Fruit fly (Drosophila melanogaster): Measurements from ENCODE around the gene CCT7.

The CCT7 gene

DNA sequence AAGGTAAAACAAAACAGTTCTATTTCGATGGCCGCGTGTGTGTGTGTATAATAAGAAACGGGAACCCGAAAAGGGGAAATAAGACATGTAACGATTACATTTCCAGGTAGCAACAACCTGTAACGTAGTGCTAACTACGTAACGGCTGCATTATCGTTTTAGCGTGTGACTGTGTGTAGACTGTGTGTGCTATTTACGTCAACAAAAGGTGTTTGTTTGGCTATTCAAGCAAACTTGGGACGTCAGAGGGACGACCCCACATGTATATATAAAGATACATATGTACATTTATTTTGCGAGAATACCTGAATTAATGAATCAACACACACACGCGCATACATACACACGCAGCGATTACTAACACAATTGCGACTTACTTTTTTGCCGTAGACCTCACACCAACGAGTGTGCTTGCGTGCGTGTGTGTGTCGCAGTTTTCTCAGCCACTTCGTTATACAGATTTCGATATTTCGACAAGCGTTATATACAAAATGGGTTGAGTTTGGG, 18.2 kb downstream of the CCT7 start:
- peak; percentile 22 for TF ChIP-seq noc (tag; optimal IDR thresholded peaks at IDR 0.05)

DNA sequence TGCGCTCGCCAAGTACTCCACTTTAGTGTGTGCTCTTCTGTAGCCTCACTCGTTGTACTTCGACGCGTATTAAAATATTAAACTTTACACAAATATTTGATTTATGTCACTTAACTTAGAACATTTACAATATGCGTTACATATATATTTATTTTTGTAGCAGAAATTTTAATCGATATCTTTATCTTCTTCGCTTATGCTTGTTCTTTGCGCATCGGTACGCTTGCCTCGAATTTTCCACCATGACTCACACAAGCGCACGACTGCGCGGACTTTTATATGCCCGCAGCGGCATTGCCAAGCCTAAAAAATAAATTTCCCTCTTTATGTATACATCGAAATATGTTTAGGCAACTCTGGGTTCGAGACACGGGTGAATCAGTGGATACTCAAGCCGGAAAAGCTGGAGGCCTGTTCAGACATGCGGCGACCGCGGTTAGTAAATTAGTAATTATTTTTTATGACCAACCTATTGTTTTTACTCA, 19.1 kb downstream of the CCT7 start, which contains the start of gene aqz:
TSS of gene aqz (minus strand) at position 255 of the 485 bp plus-strand sequence.
- peak; percentile 57 for TF ChIP-seq noc (tag; optimal IDR thresholded peaks at IDR 0.05)

DNA sequence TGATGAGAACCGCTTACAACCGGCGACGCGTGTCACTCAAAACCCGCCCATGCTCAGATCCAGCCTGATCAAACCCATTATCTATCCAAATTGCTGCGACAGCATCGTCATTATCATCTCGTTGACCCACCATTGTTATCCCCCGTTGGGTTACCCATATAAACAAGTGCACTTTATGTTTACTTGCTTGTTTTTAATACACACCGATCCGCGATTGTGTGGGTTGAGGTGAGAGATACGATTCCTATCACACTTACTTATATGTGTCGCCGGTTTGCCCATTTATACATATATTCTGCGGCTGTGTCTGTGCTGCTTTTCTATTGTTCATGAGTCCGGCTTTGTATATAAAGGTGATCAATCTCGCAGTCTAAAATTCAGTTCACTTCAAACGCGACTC, 20.3 kb downstream of the CCT7 start, which contains the start of gene CG8369:
TSS of gene CG8369 (plus strand) at position 386 of the 400 bp plus-strand sequence.
- peak; percentile 52 for TF ChIP-seq noc (tag; optimal IDR thresholded peaks at IDR 0.05)

DNA sequence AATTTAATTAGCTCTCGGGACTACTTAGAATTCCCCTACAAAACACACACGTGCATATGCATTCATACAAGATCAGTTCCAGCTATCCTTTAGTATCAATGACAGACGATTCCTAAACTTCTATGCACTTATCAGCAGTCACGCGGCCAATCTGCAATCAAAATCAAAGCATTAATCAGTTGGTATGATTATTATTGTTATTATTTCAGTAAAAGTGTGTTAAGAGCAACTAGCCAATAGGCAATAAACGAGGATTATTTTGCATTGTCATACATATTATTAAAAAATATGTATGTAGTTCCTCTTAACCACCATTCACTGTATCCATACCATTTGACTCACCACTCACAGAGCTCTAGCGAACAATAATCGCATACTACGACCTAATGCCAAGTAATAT, 21.6 kb downstream of the CCT7 start:
- no peak for TF ChIP-seq noc (tag; optimal IDR thresholded peaks at IDR 0.05)

DNA sequence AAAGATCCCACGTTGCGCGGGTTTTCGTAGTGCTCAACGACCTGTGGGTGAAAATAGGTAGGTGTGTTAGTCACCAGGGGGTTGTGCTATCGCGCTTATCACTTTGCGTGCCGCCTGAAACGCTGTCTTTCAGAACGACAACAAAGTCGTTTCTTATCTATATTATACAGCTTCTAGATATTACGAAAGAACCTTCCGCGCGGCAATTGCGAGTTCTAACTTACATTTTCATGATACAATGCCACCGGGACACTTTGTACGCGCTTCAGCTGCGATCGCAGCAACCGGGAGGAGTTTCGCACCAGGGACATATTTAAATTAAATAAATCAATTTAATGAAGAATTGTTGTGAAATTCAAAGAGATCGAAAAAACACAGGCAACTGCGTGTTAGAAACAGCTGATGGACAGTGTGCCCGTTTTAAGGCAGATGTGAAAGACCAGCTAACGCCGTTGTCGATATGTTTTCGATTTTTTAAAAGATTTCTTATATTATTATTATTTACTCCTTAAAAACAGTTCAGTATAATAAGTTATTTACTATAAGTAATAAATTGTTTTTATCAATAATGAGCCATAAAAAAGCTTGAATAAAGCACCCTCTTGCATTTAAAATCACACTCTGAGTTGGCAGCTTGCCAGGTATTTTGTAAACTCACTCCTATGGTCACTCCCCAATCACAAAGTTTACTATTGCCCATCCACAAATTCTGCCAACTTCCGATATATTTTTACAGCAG, 22.6 kb downstream of the CCT7 start, which contains the start of the genes IscU and CG8379:
TSS of gene IscU (minus strand) at position 417 of the 739 bp plus-strand sequence.
TSS of gene CG8379 (plus strand) at position 651 of the 739 bp plus-strand sequence.
- no peak for TF ChIP-seq noc (tag; optimal IDR thresholded peaks at IDR 0.05)

DNA sequence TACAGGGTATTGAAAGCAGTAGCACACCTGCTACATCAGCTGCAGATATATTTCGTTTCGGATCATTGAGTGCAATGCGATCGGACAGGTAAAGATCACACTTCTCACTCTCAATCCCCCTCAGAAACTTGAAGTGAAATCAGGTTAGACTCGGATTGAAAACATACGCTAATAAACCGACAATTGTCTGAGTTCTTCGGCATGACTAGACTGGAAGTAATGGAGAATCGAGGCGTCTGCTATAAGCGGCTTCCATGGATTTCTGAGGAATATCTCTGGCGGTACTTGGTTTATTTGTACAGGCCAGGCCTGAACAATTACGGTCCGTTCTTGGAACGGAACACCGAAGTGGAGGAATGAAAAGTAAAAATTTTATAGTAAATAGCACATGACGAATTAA, 39.7 kb downstream of the CCT7 start:
- TF ChIP-seq noc (tag; optimal IDR thresholded peaks at IDR 0.05): no peak

DNA sequence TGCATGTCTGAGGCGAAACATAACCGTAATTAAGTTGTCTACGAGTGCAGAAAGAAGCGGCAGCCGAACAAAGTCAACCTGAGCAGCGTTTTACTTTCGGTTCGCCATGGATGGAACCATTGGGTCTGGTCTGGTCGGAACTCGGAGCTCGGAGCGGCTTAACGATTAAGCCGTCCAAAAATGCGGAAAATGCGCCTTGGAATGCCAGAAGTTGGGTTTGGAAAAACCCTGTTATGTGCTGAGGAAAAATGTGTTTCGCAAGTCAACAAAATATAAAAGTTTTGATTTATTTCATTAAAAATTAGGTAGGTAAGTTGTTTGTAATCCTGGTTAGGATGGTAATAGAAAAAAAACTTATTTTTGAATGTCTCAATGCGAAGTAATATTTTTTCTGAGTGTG, 40.2 kb downstream of the CCT7 start:
- no peak for TF ChIP-seq noc (tag; optimal IDR thresholded peaks at IDR 0.05)

DNA sequence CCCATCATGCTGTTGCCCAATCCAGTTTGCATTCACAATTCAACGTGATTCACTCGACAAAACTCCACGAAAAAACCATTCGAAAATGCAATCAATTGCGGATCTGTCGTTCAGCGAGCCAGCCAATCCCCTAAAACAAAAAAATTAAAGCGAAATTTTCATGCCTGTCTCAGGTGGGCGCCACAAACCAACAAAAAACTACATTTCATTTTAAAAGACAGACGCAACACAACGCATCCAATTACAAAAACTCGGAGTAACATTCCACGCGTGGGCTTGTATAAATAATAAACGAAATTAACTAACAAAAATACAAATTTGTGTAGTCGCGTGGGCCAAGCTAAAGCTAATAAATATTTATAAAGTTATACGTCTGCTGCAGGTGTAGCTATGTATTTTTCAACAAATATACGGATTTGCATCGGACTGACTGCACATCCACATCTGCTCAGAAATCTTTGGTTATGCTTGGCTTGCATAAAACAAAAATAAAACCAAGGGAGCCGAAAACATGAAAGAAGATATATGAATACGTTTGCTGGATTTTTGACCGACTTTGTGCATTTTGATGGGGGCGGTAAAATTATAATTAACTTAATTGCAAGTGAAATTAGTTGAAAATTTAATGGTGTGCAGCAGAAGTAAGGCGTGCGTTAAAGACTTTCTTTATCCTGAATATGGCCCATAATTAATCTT, 42.7 kb downstream of the CCT7 start:
- no peak for TF ChIP-seq noc (tag; optimal IDR thresholded peaks at IDR 0.05)

DNA sequence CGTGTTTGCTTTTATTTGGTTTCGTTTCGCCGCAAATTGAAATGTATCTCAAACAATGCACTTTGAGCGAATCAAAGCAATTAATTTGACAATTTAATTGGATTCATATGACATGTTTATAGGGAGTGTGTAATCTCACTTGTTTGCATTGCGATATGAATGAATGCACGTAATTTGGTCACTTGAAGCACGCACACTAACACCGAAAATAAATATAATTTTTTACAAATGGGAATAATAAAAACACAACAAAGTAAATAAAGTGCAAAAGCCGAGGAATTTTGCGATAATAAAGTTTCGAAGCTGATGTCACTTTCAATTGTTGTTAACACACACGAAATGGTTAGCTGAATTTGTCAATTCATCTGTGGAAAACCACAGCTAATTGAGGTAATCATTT, 43.6 kb downstream of the CCT7 start:
- no peak for TF ChIP-seq noc (tag; optimal IDR thresholded peaks at IDR 0.05)

DNA sequence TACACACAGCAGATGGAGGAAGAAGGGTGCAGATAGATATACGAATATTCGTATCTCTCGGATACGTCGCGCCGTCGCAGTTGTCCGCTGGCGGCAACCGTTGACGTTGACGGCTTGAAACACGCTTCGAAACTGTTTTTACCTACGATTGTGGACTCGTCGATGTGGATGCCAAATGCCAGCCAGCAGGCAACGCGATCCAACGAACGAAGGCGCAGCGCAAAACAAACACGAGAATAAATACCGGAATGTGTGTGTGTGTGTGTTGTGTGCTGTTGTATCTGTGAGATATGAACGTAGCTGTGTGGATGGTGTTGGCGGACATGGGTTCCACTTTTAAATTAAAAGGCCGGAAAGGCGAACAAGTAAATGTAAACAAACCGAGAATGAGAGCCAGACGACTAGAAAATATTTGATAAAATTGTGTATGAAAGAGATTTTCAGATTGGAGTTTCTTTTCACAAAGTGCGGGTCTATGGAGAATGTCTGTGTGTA, 44.8 kb downstream of the CCT7 start:
- TF ChIP-seq noc (tag; optimal IDR thresholded peaks at IDR 0.05): peak; percentile 42

DNA sequence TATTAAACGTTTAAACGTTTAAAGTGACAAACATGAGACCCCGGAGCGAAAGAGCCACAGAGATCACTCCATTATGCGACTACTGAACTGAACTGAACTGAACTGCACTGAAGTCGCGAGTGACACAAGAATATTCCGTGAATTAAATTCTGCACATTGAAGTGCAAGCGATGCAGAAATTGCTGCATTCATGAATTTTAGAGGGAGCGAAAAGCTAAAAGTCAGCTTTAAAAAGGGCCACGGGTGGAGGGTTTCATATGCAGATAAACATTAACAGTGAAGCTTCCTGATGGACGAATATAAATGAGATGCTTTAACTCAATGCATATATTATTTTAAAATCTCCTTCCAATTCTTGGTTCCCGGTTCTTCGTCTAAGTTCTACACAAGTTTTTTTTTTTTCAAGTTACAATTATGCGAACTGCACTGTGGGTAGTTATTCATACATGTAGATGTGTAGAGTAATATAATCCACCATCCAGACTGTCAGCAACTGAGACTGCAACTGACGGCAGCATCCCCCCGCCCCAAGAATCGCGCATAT, 45.8 kb downstream of the CCT7 start:
- no peak for TF ChIP-seq noc (tag; optimal IDR thresholded peaks at IDR 0.05)

DNA sequence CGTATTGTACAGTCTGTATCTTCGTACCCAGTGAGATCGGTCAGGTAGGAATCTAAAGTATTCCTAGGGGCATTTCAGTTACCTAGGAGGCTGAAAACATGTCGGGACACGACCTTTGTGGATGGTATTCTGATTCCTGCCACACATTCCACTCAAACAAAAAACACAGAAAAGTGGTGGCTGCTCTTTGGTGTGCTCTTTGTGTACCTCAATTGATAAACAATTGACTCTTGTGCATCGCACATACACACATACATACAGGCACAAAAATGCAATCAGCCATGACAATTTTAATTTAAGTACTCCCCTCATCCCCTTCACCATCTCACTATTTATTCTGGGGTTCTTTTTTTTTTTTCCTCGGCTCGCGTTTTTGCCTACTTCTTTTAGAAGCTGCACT, 46.8 kb downstream of the CCT7 start:
- no peak for TF ChIP-seq noc (tag; optimal IDR thresholded peaks at IDR 0.05)

DNA sequence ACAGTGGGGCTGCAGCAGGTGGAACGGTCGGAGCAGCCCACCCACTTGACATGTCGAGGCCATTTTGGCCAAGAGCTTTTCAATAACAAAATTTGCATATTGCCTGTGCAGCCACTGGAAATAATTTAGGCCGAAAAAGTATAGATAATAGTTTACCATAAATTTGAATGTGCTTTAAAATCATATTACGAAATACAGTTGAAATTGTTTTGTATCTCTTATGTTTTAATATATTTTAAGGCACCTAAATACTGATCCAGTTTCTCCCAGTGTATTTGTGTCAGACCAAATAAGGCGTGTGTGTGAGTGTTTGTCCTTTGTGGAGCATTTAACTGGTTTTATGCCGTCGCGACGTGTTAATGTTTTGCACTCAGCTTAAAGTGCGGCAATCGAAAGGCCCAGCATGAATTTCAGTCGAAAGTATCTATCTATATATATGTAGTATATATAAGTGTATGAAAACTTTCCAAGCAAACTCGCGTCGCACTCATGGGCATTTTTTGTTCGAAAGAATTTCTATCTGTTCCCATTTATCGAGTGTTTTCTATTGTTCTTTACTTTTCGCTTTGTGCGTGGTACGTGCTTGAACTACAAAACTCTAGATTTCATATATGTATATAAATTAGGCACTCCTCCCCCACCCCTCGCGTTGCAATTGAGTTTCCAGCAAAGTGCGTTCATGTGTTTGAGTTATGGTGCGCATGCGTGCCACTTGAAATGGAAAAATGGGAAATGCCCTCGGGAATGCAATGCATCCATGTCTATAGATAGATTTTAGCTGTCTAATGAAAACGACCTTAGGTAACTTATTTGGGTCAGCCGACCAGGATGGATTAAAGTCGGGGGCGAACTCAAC, 48.2 kb downstream of the CCT7 start:
- TF ChIP-seq noc (tag; optimal IDR thresholded peaks at IDR 0.05): no peak

DNA sequence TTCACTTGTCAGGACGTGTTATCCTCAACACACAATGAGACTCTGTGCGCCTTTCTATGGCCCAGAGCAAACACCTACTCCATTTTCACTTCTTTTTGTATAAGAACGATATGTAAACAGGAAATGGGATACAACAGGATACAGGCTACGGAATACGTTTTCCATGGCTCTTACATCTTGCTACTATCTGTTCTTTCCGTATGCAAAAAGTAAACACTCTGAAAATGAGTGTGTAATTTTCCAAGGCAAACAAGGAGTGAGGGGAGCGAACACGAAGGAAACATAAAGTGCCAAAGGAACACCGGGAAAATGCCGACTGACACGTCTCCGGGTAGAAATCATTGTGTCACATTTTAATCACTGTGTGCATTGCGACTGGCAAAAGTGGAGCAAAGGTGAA, 49.3 kb downstream of the CCT7 start:
- TF ChIP-seq noc (tag; optimal IDR thresholded peaks at IDR 0.05): no peak

DNA sequence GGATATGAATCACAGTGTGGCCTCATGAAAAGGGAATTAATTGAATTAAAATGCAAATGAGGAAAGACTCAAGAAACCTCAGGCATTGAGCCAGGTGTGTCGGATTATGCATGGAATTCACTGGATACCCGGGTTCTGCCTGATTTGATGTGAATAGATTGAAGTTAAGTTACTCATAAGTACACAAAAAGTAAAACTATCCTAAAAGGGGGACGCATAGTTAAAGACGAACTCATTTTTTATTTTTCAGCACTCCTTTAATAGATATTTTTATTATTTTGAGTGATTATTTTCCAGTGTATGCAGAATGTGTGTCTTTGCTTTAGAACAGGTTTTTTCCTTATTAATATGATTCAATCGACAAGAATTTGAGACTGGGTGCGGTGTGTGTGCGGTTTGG, 51.8 kb downstream of the CCT7 start:
- TF ChIP-seq noc (tag; optimal IDR thresholded peaks at IDR 0.05): no peak

Data from whole organism, larva.